Fruit fly (Drosophila melanogaster) whole organism, embryonic: ENCODE measurements around the gene CG46026.

Experiments used
- B-H2 ChIP-seq: fragments of 200-800 bp; sonication (Bioruptor generic); optimal IDR thresholded peaks from 2 replicates; lab custom pipeline; 2018; ENCODE audit warnings: missing biosample characterization, mild to moderate bottlenecking, missing genetic modification characterization
- Bteb2 ChIP-seq: fragments of 200-800 bp; sonication (Bioruptor generic); optimal IDR thresholded peaks from 2 replicates; lab custom pipeline; 2016; ENCODE audit warnings: missing biosample characterization, missing genetic modification characterization
- CG10267 ChIP-seq: fragments of 200-800 bp; sonication (Bioruptor generic); optimal IDR thresholded peaks from 2 replicates; lab custom pipeline; 2018; ENCODE audit warnings: missing biosample characterization, mild to moderate bottlenecking, missing genetic modification characterization, moderate library complexity
- CG10366 ChIP-seq: fragments of 200-800 bp; sonication (Bioruptor generic); IDR thresholded peaks from 2 replicates; pipeline ENCODE4 v1.3.6; 2022; ENCODE audit warnings: missing biosample characterization, missing genetic modification characterization
- CG11723 ChIP-seq: fragments of 200-800 bp; sonication (Bioruptor generic); optimal IDR thresholded peaks from 2 replicates; lab custom pipeline; 2017; ENCODE audit warnings: missing biosample characterization, mild to moderate bottlenecking, missing genetic modification characterization
- CG12104 ChIP-seq: fragments of 200-800 bp; sonication (Bioruptor generic); optimal IDR thresholded peaks from 3 replicates; lab custom pipeline; 2016; ENCODE audit warnings: missing biosample characterization, missing genetic modification characterization
- CG14667 ChIP-seq: fragments of 200-800 bp; sonication (Bioruptor generic); IDR thresholded peaks from 2 replicates; pipeline ENCODE4 v1.3.6; 2022; ENCODE audit warnings: missing biosample characterization, missing genetic modification characterization
- CG15479 ChIP-seq: fragments of 200-800 bp; sonication (Bioruptor generic); optimal IDR thresholded peaks from 3 replicates; lab custom pipeline; 2019; ENCODE audit warnings: missing biosample characterization, mild to moderate bottlenecking, missing genetic modification characterization, moderate library complexity
- CG17361 ChIP-seq: fragments of 200-800 bp; sonication (Bioruptor generic); IDR thresholded peaks from 3 replicates; pipeline ENCODE4 v1.3.6; 2022; ENCODE audit warnings: missing biosample characterization, missing genetic modification characterization
- CG18476 ChIP-seq: fragments of 200-800 bp; sonication (Bioruptor generic); optimal IDR thresholded peaks from 2 replicates; lab custom pipeline; 2016; ENCODE audit warnings: missing biosample characterization, mild to moderate bottlenecking, missing genetic modification characterization
- CG2875 ChIP-seq: fragments of 200-800 bp; sonication (Bioruptor generic); optimal IDR thresholded peaks from 2 replicates; lab custom pipeline; 2017; ENCODE audit warnings: missing biosample characterization, mild to moderate bottlenecking, missing genetic modification characterization, missing genetic modification reagents
- CG34224 ChIP-seq: fragments of 200-800 bp; sonication (Bioruptor generic); IDR thresholded peaks from 3 replicates; pipeline ENCODE4 v1.3.6; 2022; ENCODE audit warnings: missing biosample characterization, missing genetic modification characterization; ENCODE audit not compliant: partially characterized antibody
- CG3838 ChIP-seq: fragments of 200-800 bp; sonication (Bioruptor generic); optimal IDR thresholded peaks from 3 replicates; lab custom pipeline; 2016; ENCODE audit warnings: missing biosample characterization, missing genetic modification characterization
- CG5180 ChIP-seq: fragments of 200-800 bp; sonication (Bioruptor generic); optimal IDR thresholded peaks from 3 replicates; lab custom pipeline; 2017; ENCODE audit warnings: missing biosample characterization, missing genetic modification characterization, mild to moderate bottlenecking, moderate library complexity, missing genetic modification reagents
- CG6175 ChIP-seq: fragments of 200-800 bp; sonication (Bioruptor generic); IDR thresholded peaks from 3 replicates; pipeline ENCODE4 v1.3.6; 2022; ENCODE audit warnings: missing biosample characterization, missing genetic modification characterization
- CG6254 ChIP-seq: fragments of 200-800 bp; sonication (Bioruptor generic); optimal IDR thresholded peaks from 3 replicates; lab custom pipeline; 2017; ENCODE audit warnings: mild to moderate bottlenecking, missing biosample characterization, missing genetic modification reagents, missing genetic modification characterization
- CG6654 ChIP-seq: fragments of 200-800 bp; sonication (Bioruptor generic); optimal IDR thresholded peaks from 2 replicates; lab custom pipeline; 2017; ENCODE audit warnings: missing biosample characterization, mild to moderate bottlenecking, missing genetic modification characterization
- CG9727 ChIP-seq: fragments of 200-800 bp; sonication (Bioruptor generic); optimal IDR thresholded peaks from 3 replicates; lab custom pipeline; 2017; ENCODE audit warnings: missing biosample characterization, mild to moderate bottlenecking, missing genetic modification characterization
- CG9817 ChIP-seq: fragments of 200-800 bp; sonication (Bioruptor generic); optimal IDR thresholded peaks from 2 replicates; lab custom pipeline; 2018; ENCODE audit warnings: missing biosample characterization, mild to moderate bottlenecking, missing genetic modification characterization, moderate library complexity
- Dad ChIP-seq: fragments of 200-800 bp; sonication (Bioruptor generic); optimal IDR thresholded peaks from 3 replicates; lab custom pipeline; 2016; ENCODE audit warnings: missing biosample characterization, missing genetic modification characterization
- Eip74EF ChIP-seq, 2 experiments: fragments of 200-800 bp in 1 of 2; fragments of >200 bp in 1 of 2; sonication (Bioruptor generic) in 1 of 2; optimal IDR thresholded peaks; 2 replicates each; lab custom pipeline; 2017 to 2019; ENCODE audit warnings: missing biosample characterization in 2 of 2, missing genetic modification characterization in 2 of 2, mild to moderate bottlenecking in 1 of 2, moderate library complexity in 1 of 2
- Ets65A ChIP-seq: fragments of 200-800 bp; sonication (Bioruptor generic); peaks from one replicate; lab custom pipeline; 2016; ENCODE audit warnings: missing biosample characterization, missing genetic modification characterization
- Gsc ChIP-seq: fragments of 200-800 bp; sonication (Bioruptor generic); IDR thresholded peaks from 2 replicates; pipeline ENCODE4 v1.3.6; 2022; ENCODE audit warnings: missing biosample characterization, missing genetic modification characterization
- Hand ChIP-seq: fragments of 200-800 bp; sonication (Bioruptor generic); optimal IDR thresholded peaks from 2 replicates; lab custom pipeline; 2017; ENCODE audit warnings: mild to moderate bottlenecking, missing biosample characterization, missing genetic modification reagents, missing genetic modification characterization
- Lhr ChIP-seq: fragments of 200-800 bp; sonication (Bioruptor generic); optimal IDR thresholded peaks from 3 replicates; lab custom pipeline; 2017; ENCODE audit warnings: mild to moderate bottlenecking, missing biosample characterization, missing genetic modification reagents, missing genetic modification characterization
- MESR4 ChIP-seq: fragments of 200-800 bp; sonication (Bioruptor generic); optimal IDR thresholded peaks from 2 replicates; lab custom pipeline; 2018; ENCODE audit warnings: missing biosample characterization, mild to moderate bottlenecking, missing genetic modification characterization, moderate library complexity
- NC2β ChIP-seq: fragments of 200-800 bp; sonication (Bioruptor generic); optimal IDR thresholded peaks from 2 replicates; lab custom pipeline; 2016; ENCODE audit warnings: missing biosample characterization, missing genetic modification characterization
- Nf-YA ChIP-seq: fragments of 200-800 bp; sonication (Bioruptor generic); IDR thresholded peaks from 2 replicates; pipeline ENCODE4 v1.3.6; 2022; ENCODE audit warnings: missing biosample characterization, missing genetic modification characterization
- Pdp1 ChIP-seq, 2 experiments: fragments of 200-800 bp; sonication (Bioruptor generic); optimal IDR thresholded peaks; 3 replicates each; lab custom pipeline; 2016; ENCODE audit warnings: missing biosample characterization in 2 of 2, missing genetic modification characterization in 2 of 2, mild to moderate bottlenecking in 1 of 2, moderate library complexity in 1 of 2
- Sry-β ChIP-seq: fragments of 200-800 bp; sonication (Bioruptor generic); optimal IDR thresholded peaks from 2 replicates; lab custom pipeline; 2018; ENCODE audit warnings: missing biosample characterization, mild to moderate bottlenecking, missing genetic modification characterization, moderate library complexity
- bbx ChIP-seq: fragments of 200-800 bp; sonication (Bioruptor generic); IDR thresholded peaks from 2 replicates; pipeline ENCODE4 v1.3.6; 2022; ENCODE audit warnings: missing biosample characterization, missing genetic modification characterization; ENCODE audit not compliant: partially characterized antibody
- chinmo ChIP-seq: fragments of 200-800 bp; sonication (Bioruptor generic); IDR thresholded peaks from 4 replicates; pipeline ENCODE4 v1.3.6; 2022; ENCODE audit warnings: missing biosample characterization, missing genetic modification characterization; ENCODE audit not compliant: partially characterized antibody
- chm ChIP-seq: fragments of 200-800 bp; sonication (Bioruptor generic); IDR thresholded peaks from 2 replicates; pipeline ENCODE4 v1.3.6; 2022; ENCODE audit warnings: missing biosample characterization, missing genetic modification characterization
- crol ChIP-seq: fragments of 200-800 bp; sonication (Bioruptor generic); IDR thresholded peaks from 2 replicates; pipeline ENCODE4 v1.3.6; 2022; ENCODE audit warnings: missing biosample characterization, missing genetic modification characterization
- cwo ChIP-seq: fragments of 200-800 bp; sonication (Bioruptor generic); optimal IDR thresholded peaks from 3 replicates; lab custom pipeline; 2017; ENCODE audit warnings: missing biosample characterization, missing genetic modification characterization, mild to moderate bottlenecking, moderate library complexity, missing genetic modification reagents
- fd64A ChIP-seq: fragments of 200-800 bp; sonication (Bioruptor generic); optimal IDR thresholded peaks from 3 replicates; lab custom pipeline; 2018; ENCODE audit warnings: missing biosample characterization, mild to moderate bottlenecking, missing genetic modification characterization
- grn ChIP-seq: fragments of 200-800 bp; sonication (Bioruptor generic); optimal IDR thresholded peaks from 3 replicates; lab custom pipeline; 2017; ENCODE audit warnings: missing biosample characterization, missing genetic modification characterization
- gro ChIP-seq: fragments of 200-800 bp; sonication (Bioruptor generic); optimal IDR thresholded peaks from 2 replicates; lab custom pipeline; 2016; ENCODE audit warnings: missing biosample characterization, missing genetic modification characterization
- hkb ChIP-seq, 2 experiments: fragments of 200-800 bp in 1 of 2; fragments of >200 bp in 1 of 2; sonication (Bioruptor generic) in 1 of 2; IDR thresholded peaks in 1 of 2; optimal IDR thresholded peaks in 1 of 2; 2 replicates each; pipeline versions ENCODE4 v1.3.6 to Lab custom; 2017 to 2022; ENCODE audit warnings: missing biosample characterization in 1 of 2, missing genetic modification characterization in 1 of 2
- pros ChIP-seq: fragments of 200-800 bp; sonication (Bioruptor generic); optimal IDR thresholded peaks from 3 replicates; lab custom pipeline; 2019; ENCODE audit warnings: missing biosample characterization, mild to moderate bottlenecking, missing genetic modification characterization, moderate library complexity
- repo ChIP-seq: fragments of 200-800 bp; sonication (Bioruptor generic); optimal IDR thresholded peaks from 2 replicates; lab custom pipeline; 2016; ENCODE audit warnings: missing biosample characterization, missing genetic modification characterization
- seq ChIP-seq: fragments of 200-800 bp; sonication (Bioruptor generic); IDR thresholded peaks from 2 replicates; pipeline ENCODE4 v1.3.6; 2022; ENCODE audit warnings: missing biosample characterization, missing genetic modification characterization
- sna ChIP-seq: fragments of 200-800 bp; sonication (Bioruptor generic); IDR thresholded peaks from 2 replicates; pipeline ENCODE4 v1.3.6; 2022; ENCODE audit warnings: missing biosample characterization, missing genetic modification characterization; ENCODE audit not compliant: partially characterized antibody
- sr ChIP-seq: fragments of 200-800 bp; sonication (Bioruptor generic); IDR thresholded peaks from 3 replicates; pipeline ENCODE4 v1.3.6; 2022; ENCODE audit warnings: missing biosample characterization, missing genetic modification characterization
- sug ChIP-seq: fragments of 200-800 bp; optimal IDR thresholded peaks from 2 replicates; lab custom pipeline; 2019; ENCODE audit warnings: missing biosample characterization, mild to moderate bottlenecking, missing genetic modification characterization, moderate library complexity
- usp ChIP-seq: fragments of >200 bp; optimal IDR thresholded peaks from 2 replicates; lab custom pipeline; 2017; ENCODE audit warnings: missing biosample characterization, missing genetic modification characterization
- vfl ChIP-seq: fragments of 200-800 bp; sonication (Bioruptor generic); optimal IDR thresholded peaks from 2 replicates; lab custom pipeline; 2016; ENCODE audit warnings: missing biosample characterization, missing genetic modification characterization
- wdn ChIP-seq: fragments of 200-800 bp; sonication (Bioruptor generic); IDR thresholded peaks from 2 replicates; pipeline ENCODE4 v1.3.6; 2022; ENCODE audit warnings: missing biosample characterization, missing genetic modification characterization
- zfh1 ChIP-seq: fragments of 200-800 bp; sonication (Bioruptor generic); IDR thresholded peaks from 3 replicates; pipeline ENCODE4 v1.3.6; 2022; ENCODE audit warnings: missing biosample characterization, missing genetic modification characterization

CG46026 gene

dm6 chr3R:6352893-6353623, 46.4 kb downstream of the CG46026 start (continued):
- TF ChIP-seq usp: no peak
- no peak for TF ChIP-seq CG15479
- TF ChIP-seq Sry-β (GFP tag; lab: Kevin White, UChicago): peak; percentile 18
- TF ChIP-seq CG12104 (GFP tag; lab: Kevin White, UChicago): peak; percentile 13
- no peak for TF ChIP-seq fd64A (GFP tag; lab: Kevin White, UChicago)
- no peak for TF ChIP-seq CG9817 (tag; lab: Kevin White, UChicago)
- no peak for TF ChIP-seq Nf-YA
- TF ChIP-seq crol (GFP tag; lab: Robert Waterston, UW): peak; percentile 87
- TF ChIP-seq pros (GFP tag; lab: Kevin White, UChicago): peak; percentile 45
- TF ChIP-seq sug: no peak
- no peak for TF ChIP-seq hkb (optimal IDR thresholded peaks at IDR 0.05; lab: Kevin White, UChicago)
- TF ChIP-seq hkb (GFP tag; IDR thresholded peaks at IDR 0.05; lab: Robert Waterston, UW): no peak
- no peak for TF ChIP-seq Dad
- no peak for TF ChIP-seq Bteb2
- peak; percentile 49; the same call in 2 of the 3 replicates for TF ChIP-seq CG17361 (GFP tag; lab: Robert Waterston, UW)
- no peak for TF ChIP-seq wdn (GFP tag; lab: Robert Waterston, UW)
- TF ChIP-seq CG34224 (GFP tag; lab: Robert Waterston, UW): no peak
- TF ChIP-seq CG3838 (GFP tag; lab: Kevin White, UChicago): no peak
- no peak for TF ChIP-seq Lhr (GFP tag; lab: Kevin White, UChicago)
- TF ChIP-seq seq (GFP tag; lab: Robert Waterston, UW): no peak
- TF ChIP-seq CG14667: no peak
- TF ChIP-seq chinmo: peak; percentile 76; the same call in 1 of the 4 replicates
- TF ChIP-seq Ets65A (GFP tag; lab: Kevin White, UChicago): no peak
- TF ChIP-seq cwo: no peak
- no peak for TF ChIP-seq bbx
- 0 out of 3 replicates have a peak, but pooled peaks have one; percentile 44 for TF ChIP-seq zfh1 (GFP tag; lab: Robert Waterston, UW)
- TF ChIP-seq B-H2 (GFP tag; lab: Kevin White, UChicago): no peak
- no peak for TF ChIP-seq CG10366 (GFP tag; lab: Robert Waterston, UW)
- peak; percentile 41 for TF ChIP-seq CG6654 (GFP tag; lab: Kevin White, UChicago)
- TF ChIP-seq Gsc: no peak
- TF ChIP-seq grn (GFP tag; lab: Kevin White, UChicago): no peak
- TF ChIP-seq Eip74EF (GFP tag; optimal IDR thresholded peaks at IDR 0.05; lab: Kevin White, UChicago): no peak
- peak; percentile 26 for TF ChIP-seq CG11723 (GFP tag; lab: Kevin White, UChicago)
- TF ChIP-seq chm (GFP tag; lab: Robert Waterston, UW): no peak
- no peak for TF ChIP-seq Pdp1 (GFP tag; optimal IDR thresholded peaks at IDR 0.05; lab: Kevin White, UChicago)
- no peak for TF ChIP-seq MESR4 (GFP tag; lab: Kevin White, UChicago)
- no peak for TF ChIP-seq CG18476 (GFP tag; lab: Kevin White, UChicago)
- TF ChIP-seq CG6175: no peak
- TF ChIP-seq CG2875: peak; percentile 26
- no peak for TF ChIP-seq gro (GFP tag; lab: Kevin White, UChicago)
- TF ChIP-seq repo (GFP tag; lab: Kevin White, UChicago): no peak
- no peak for TF ChIP-seq NC2β (GFP tag; lab: Kevin White, UChicago)
- TF ChIP-seq sr (GFP tag; lab: Robert Waterston, UW): peak; percentile 95
- no peak for TF ChIP-seq CG6254 (GFP tag; lab: Kevin White, UChicago)
- TF ChIP-seq sna (GFP tag; lab: Robert Waterston, UW): no peak
- TF ChIP-seq CG10267 (tag; lab: Kevin White, UChicago): peak; percentile 21
- TF ChIP-seq CG9727 (GFP tag; lab: Kevin White, UChicago): peak; percentile 7
- no peak for TF ChIP-seq CG5180
- no peak for TF ChIP-seq Hand (GFP tag; lab: Kevin White, UChicago)
- TF ChIP-seq vfl: no peak
